Fruit fly (Drosophila melanogaster) whole organism, embryonic: Measurements from ENCODE around the gene Prosbeta6.

Experiments used
- ATbp ChIP-seq: fragments of 200-800 bp; sonication (Bioruptor generic); optimal IDR thresholded peaks from 2 replicates; lab custom pipeline; 2017; ENCODE audit warnings: missing biosample characterization, mild to moderate bottlenecking, missing genetic modification characterization, missing genetic modification reagents
- CG1024 ChIP-seq: fragments of 200-800 bp; sonication (Bioruptor generic); IDR thresholded peaks from 2 replicates; pipeline ENCODE4 v1.3.6; 2022; ENCODE audit warnings: missing biosample characterization, missing genetic modification characterization
- CG10431 ChIP-seq: fragments of 200-800 bp; sonication (Bioruptor generic); optimal IDR thresholded peaks from 3 replicates; lab custom pipeline; 2018; ENCODE audit warnings: missing biosample characterization, mild to moderate bottlenecking, missing genetic modification characterization
- CG10565 ChIP-seq: fragments of 200-800 bp; sonication (Bioruptor generic); optimal IDR thresholded peaks from 3 replicates; lab custom pipeline; 2016; ENCODE audit warnings: missing biosample characterization, mild to moderate bottlenecking, missing genetic modification characterization
- CG11560 ChIP-seq: fragments of 200-800 bp; sonication (Bioruptor generic); IDR thresholded peaks from 3 replicates; pipeline ENCODE4 v1.3.6; 2022; ENCODE audit warnings: missing biosample characterization, missing genetic modification characterization
- CG12769 ChIP-seq: fragments of 200-800 bp; sonication (Bioruptor generic); optimal IDR thresholded peaks from 2 replicates; lab custom pipeline; 2019; ENCODE audit warnings: missing biosample characterization, mild to moderate bottlenecking, missing genetic modification characterization, moderate library complexity
- CG15073 ChIP-seq: fragments of 200-800 bp; sonication (Bioruptor generic); optimal IDR thresholded peaks from 2 replicates; lab custom pipeline; 2016; ENCODE audit warnings: missing biosample characterization, missing genetic modification characterization
- CG17385 ChIP-seq: fragments of 200-800 bp; sonication (Bioruptor generic); optimal IDR thresholded peaks from 3 replicates; lab custom pipeline; 2018; ENCODE audit warnings: missing biosample characterization, mild to moderate bottlenecking, missing genetic modification characterization
- CG30431 ChIP-seq: fragments of 200-800 bp; sonication (Bioruptor generic); optimal IDR thresholded peaks from 2 replicates; lab custom pipeline; 2017; ENCODE audit warnings: missing biosample characterization, missing genetic modification characterization
- CG31224 ChIP-seq: fragments of 200-800 bp; sonication (Bioruptor generic); IDR thresholded peaks from 2 replicates; pipeline ENCODE4 v1.3.6; 2022; ENCODE audit warnings: missing biosample characterization, missing genetic modification characterization
- CG32532 ChIP-seq: fragments of 200-800 bp; sonication (Bioruptor generic); IDR thresholded peaks from 2 replicates; pipeline ENCODE4 v1.3.6; 2022; ENCODE audit warnings: missing biosample characterization, missing genetic modification characterization
- CG33557 ChIP-seq: fragments of 200-800 bp; sonication (Bioruptor generic); optimal IDR thresholded peaks from 2 replicates; lab custom pipeline; 2019; ENCODE audit warnings: missing biosample characterization, mild to moderate bottlenecking, missing genetic modification characterization, moderate library complexity
- CG6272 ChIP-seq: fragments of 200-800 bp; sonication (Bioruptor generic); IDR thresholded peaks from 2 replicates; pipeline ENCODE4 v1.3.6; 2022; ENCODE audit warnings: missing biosample characterization, missing genetic modification characterization
- CG6654 ChIP-seq: fragments of 200-800 bp; sonication (Bioruptor generic); optimal IDR thresholded peaks from 2 replicates; lab custom pipeline; 2017; ENCODE audit warnings: missing biosample characterization, mild to moderate bottlenecking, missing genetic modification characterization
- CG9817 ChIP-seq: fragments of 200-800 bp; sonication (Bioruptor generic); optimal IDR thresholded peaks from 2 replicates; lab custom pipeline; 2018; ENCODE audit warnings: missing biosample characterization, mild to moderate bottlenecking, missing genetic modification characterization, moderate library complexity
- CHES-1-like ChIP-seq: fragments of 200-800 bp; sonication (Bioruptor generic); optimal IDR thresholded peaks from 2 replicates; lab custom pipeline; 2016; ENCODE audit warnings: missing biosample characterization, missing genetic modification characterization
- Dref ChIP-seq: fragments of 200-800 bp; sonication (Bioruptor generic); IDR thresholded peaks from 2 replicates; pipeline ENCODE4 v1.3.6; 2022; ENCODE audit warnings: missing biosample characterization, missing genetic modification characterization
- Ets65A ChIP-seq: fragments of 200-800 bp; sonication (Bioruptor generic); peaks from one replicate; lab custom pipeline; 2016; ENCODE audit warnings: missing biosample characterization, missing genetic modification characterization
- Fer2 ChIP-seq: fragments of 200-800 bp; sonication (Bioruptor generic); optimal IDR thresholded peaks from 2 replicates; lab custom pipeline; 2018; ENCODE audit warnings: missing biosample characterization, mild to moderate bottlenecking, missing genetic modification characterization, moderate library complexity
- GATAe ChIP-seq: fragments of 200-800 bp; sonication (Bioruptor generic); conservative IDR thresholded peaks from 2 replicates; pipeline ENCODE4 v1.3.6; 2022; ENCODE audit warnings: missing biosample characterization, missing genetic modification characterization
- Hr3 ChIP-seq: fragments of 200-800 bp; sonication (Bioruptor generic); optimal IDR thresholded peaks from 3 replicates; lab custom pipeline; 2016; ENCODE audit warnings: missing biosample characterization, missing genetic modification characterization
- Jarid2 ChIP-seq: fragments of 200-800 bp; sonication (Bioruptor generic); optimal IDR thresholded peaks from 3 replicates; lab custom pipeline; 2017; ENCODE audit warnings: mild to moderate bottlenecking, missing biosample characterization, missing genetic modification reagents, missing genetic modification characterization
- MTF-1 ChIP-seq: fragments of 200-800 bp; sonication (Bioruptor generic); optimal IDR thresholded peaks from 2 replicates; lab custom pipeline; 2018; ENCODE audit warnings: missing biosample characterization, mild to moderate bottlenecking, missing genetic modification characterization, borderline replicate concordance
- NFAT ChIP-seq: fragments of 200-800 bp; sonication (Bioruptor generic); IDR thresholded peaks from 2 replicates; pipeline ENCODE4 v1.3.6; 2022; ENCODE audit warnings: missing biosample characterization, missing genetic modification characterization
- Nf-YB ChIP-seq: fragments of 200-800 bp; sonication (Bioruptor generic); optimal IDR thresholded peaks from 3 replicates; lab custom pipeline; 2019; ENCODE audit warnings: missing biosample characterization, mild to moderate bottlenecking, missing genetic modification characterization, moderate library complexity
- Ravus ChIP-seq: fragments of 200-800 bp; sonication (Bioruptor generic); IDR thresholded peaks from 2 replicates; pipeline ENCODE4 v1.3.6; 2022; ENCODE audit warnings: missing biosample characterization, missing genetic modification characterization
- Scr ChIP-seq: fragments of 200-800 bp; sonication (Bioruptor generic); IDR thresholded peaks from 2 replicates; pipeline ENCODE4 v1.3.6; 2022; ENCODE audit warnings: missing biosample characterization, missing genetic modification characterization; ENCODE audit not compliant: partially characterized antibody
- Side ChIP-seq: fragments of 200-800 bp; sonication (Bioruptor generic); optimal IDR thresholded peaks from 2 replicates; lab custom pipeline; 2016; ENCODE audit warnings: missing biosample characterization, missing genetic modification characterization
- Sry-β ChIP-seq: fragments of 200-800 bp; sonication (Bioruptor generic); optimal IDR thresholded peaks from 2 replicates; lab custom pipeline; 2018; ENCODE audit warnings: missing biosample characterization, mild to moderate bottlenecking, missing genetic modification characterization, moderate library complexity
- Taf1 ChIP-seq: fragments of 200-800 bp; sonication (Bioruptor generic); IDR thresholded peaks from 2 replicates; pipeline ENCODE4 v1.3.6; 2022; ENCODE audit warnings: missing biosample characterization, missing genetic modification characterization
- Trl ChIP-seq, 3 experiments: fragments of >200 bp in 2 of 3; fragments of 200-800 bp in 1 of 3; sonication (Bioruptor generic) in 1 of 3; optimal IDR thresholded peaks; 2 replicates in 1 of 3; 3 replicates in 2 of 3; lab custom pipeline; 2016 to 2017; ENCODE audit warnings: missing biosample characterization in 1 of 3, missing genetic modification characterization in 1 of 3
- ash1 ChIP-seq: fragments of 200-800 bp; sonication (Bioruptor generic); optimal IDR thresholded peaks from 2 replicates; lab custom pipeline; 2018; ENCODE audit warnings: missing biosample characterization, mild to moderate bottlenecking, missing genetic modification characterization
- chinmo ChIP-seq: fragments of 200-800 bp; sonication (Bioruptor generic); IDR thresholded peaks from 4 replicates; pipeline ENCODE4 v1.3.6; 2022; ENCODE audit warnings: missing biosample characterization, missing genetic modification characterization; ENCODE audit not compliant: partially characterized antibody
- crol ChIP-seq: fragments of 200-800 bp; sonication (Bioruptor generic); IDR thresholded peaks from 2 replicates; pipeline ENCODE4 v1.3.6; 2022; ENCODE audit warnings: missing biosample characterization, missing genetic modification characterization
- dimm ChIP-seq: fragments of 200-800 bp; sonication (Bioruptor generic); IDR thresholded peaks from 2 replicates; pipeline ENCODE4 v1.3.6; 2022; ENCODE audit warnings: missing biosample characterization, missing genetic modification characterization
- grau ChIP-seq: fragments of 200-800 bp; optimal IDR thresholded peaks from 3 replicates; lab custom pipeline; 2019; ENCODE audit warnings: missing biosample characterization, mild to moderate bottlenecking, missing genetic modification characterization, moderate library complexity
- grn ChIP-seq: fragments of 200-800 bp; sonication (Bioruptor generic); optimal IDR thresholded peaks from 3 replicates; lab custom pipeline; 2017; ENCODE audit warnings: missing biosample characterization, missing genetic modification characterization
- hbn ChIP-seq: fragments of 200-800 bp; sonication (Bioruptor generic); IDR thresholded peaks from 2 replicates; pipeline ENCODE4 v1.3.6; 2022; ENCODE audit warnings: missing biosample characterization, missing genetic modification characterization; ENCODE audit not compliant: partially characterized antibody
- mirr ChIP-seq: fragments of 200-800 bp; sonication (Bioruptor generic); optimal IDR thresholded peaks from 3 replicates; lab custom pipeline; 2018; ENCODE audit warnings: missing biosample characterization, mild to moderate bottlenecking, missing genetic modification characterization
- mld ChIP-seq: fragments of 200-800 bp; sonication (Bioruptor generic); IDR thresholded peaks from 3 replicates; pipeline ENCODE4 v1.3.6; 2022; ENCODE audit warnings: missing biosample characterization, missing genetic modification characterization; ENCODE audit not compliant: partially characterized antibody
- nau ChIP-seq: fragments of 200-800 bp; sonication (Bioruptor generic); optimal IDR thresholded peaks from 3 replicates; lab custom pipeline; 2017; ENCODE audit warnings: missing biosample characterization, mild to moderate bottlenecking, missing genetic modification characterization, missing genetic modification reagents
- pros ChIP-seq: fragments of 200-800 bp; sonication (Bioruptor generic); optimal IDR thresholded peaks from 3 replicates; lab custom pipeline; 2019; ENCODE audit warnings: missing biosample characterization, mild to moderate bottlenecking, missing genetic modification characterization, moderate library complexity
- schlank ChIP-seq: fragments of 200-800 bp; sonication (Bioruptor generic); optimal IDR thresholded peaks from 2 replicates; lab custom pipeline; 2018; ENCODE audit warnings: missing biosample characterization, mild to moderate bottlenecking, missing genetic modification characterization
- scrt ChIP-seq: fragments of 200-800 bp; sonication (Bioruptor generic); optimal IDR thresholded peaks from 2 replicates; lab custom pipeline; 2018; ENCODE audit warnings: missing biosample characterization, mild to moderate bottlenecking, missing genetic modification characterization, moderate library complexity
- twi ChIP-seq: fragments of 200-800 bp; optimal IDR thresholded peaks from 2 replicates; lab custom pipeline; 2019; ENCODE audit warnings: missing biosample characterization, mild to moderate bottlenecking, missing genetic modification characterization, moderate library complexity
- unc-4 ChIP-seq: fragments of 200-800 bp; sonication (Bioruptor generic); IDR thresholded peaks from 2 replicates; pipeline ENCODE4 v1.3.6; 2022; ENCODE audit warnings: missing biosample characterization, missing genetic modification characterization; ENCODE audit not compliant: partially characterized antibody
- vfl ChIP-seq: fragments of 200-800 bp; sonication (Bioruptor generic); optimal IDR thresholded peaks from 2 replicates; lab custom pipeline; 2016; ENCODE audit warnings: missing biosample characterization, missing genetic modification characterization
- vvl ChIP-seq: fragments of 200-800 bp; sonication (Bioruptor generic); IDR thresholded peaks from 2 replicates; pipeline ENCODE4 v1.3.6; 2022; ENCODE audit warnings: missing biosample characterization, missing genetic modification characterization
- zen ChIP-seq: fragments of 200-800 bp; sonication (Bioruptor generic); optimal IDR thresholded peaks from 3 replicates; lab custom pipeline; 2018; ENCODE audit warnings: missing biosample characterization, mild to moderate bottlenecking, missing genetic modification characterization, moderate library complexity
- zfh1 ChIP-seq: fragments of 200-800 bp; sonication (Bioruptor generic); IDR thresholded peaks from 3 replicates; pipeline ENCODE4 v1.3.6; 2022; ENCODE audit warnings: missing biosample characterization, missing genetic modification characterization
- zfh2 ChIP-seq: fragments of 200-800 bp; sonication (Bioruptor generic); optimal IDR thresholded peaks from 2 replicates; lab custom pipeline; 2016; ENCODE audit warnings: missing biosample characterization, missing genetic modification characterization

The Prosbeta6 gene

DNA sequence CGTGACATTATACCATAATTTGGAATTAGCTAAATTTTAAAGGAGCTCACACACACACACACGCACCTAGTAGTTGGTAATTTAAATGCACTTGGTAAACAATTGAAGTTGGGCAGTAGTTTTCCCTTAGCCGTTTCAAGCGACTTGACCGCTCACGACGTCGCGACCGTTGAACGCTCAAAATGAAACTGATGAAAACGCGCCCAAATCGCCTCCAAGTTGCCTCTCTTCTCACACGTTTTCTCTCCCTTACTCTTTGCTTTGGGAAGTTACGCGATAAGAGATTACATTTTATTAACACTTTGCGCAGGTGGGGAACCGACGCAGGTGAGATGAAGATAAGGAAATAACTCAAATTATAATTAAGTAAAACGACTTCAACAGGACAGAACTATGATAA, 38.0 kb downstream of the Prosbeta6 start (continued):
- TF ChIP-seq NFAT (GFP tag; lab: Robert Waterston, UW) (peak; percentile 54; the same call in 1 of the 2 replicates), CG32532 (GFP tag; lab: Robert Waterston, UW) (peak; percentile 32; the same call in 1 of the 2 replicates), zen (no peak), Scr (GFP tag; lab: Robert Waterston, UW) (no peak), unc-4 (peak; percentile 23; the same call in 1 of the 2 replicates), CHES-1-like (GFP tag; lab: Kevin White, UChicago) (peak; percentile 1), CG1024 (GFP tag; lab: Robert Waterston, UW) (no peak), CG31224 (no peak), chinmo (peak; percentile 72; the same call in 2 of the 4 replicates), vfl (GFP tag; lab: Kevin White, UChicago) (no peak), dimm (GFP tag; lab: Robert Waterston, UW) (no peak), Hr3 (GFP tag; lab: Kevin White, UChicago) (no peak), Ets65A (GFP tag; lab: Kevin White, UChicago) (no peak), nau (no peak), Ravus (GFP tag; lab: Robert Waterston, UW) (no peak), mld (no peak), Taf1 (GFP tag; lab: Robert Waterston, UW) (no peak), CG15073 (GFP tag; lab: Kevin White, UChicago) (no peak), twi (tag; lab: Kevin White, UChicago) (no peak), CG17385 (peak; percentile 35), schlank (tag; lab: Kevin White, UChicago) (no peak), CG6272 (GFP tag; lab: Robert Waterston, UW) (no peak), crol (GFP tag; lab: Robert Waterston, UW) (no peak), CG30431 (GFP tag; lab: Kevin White, UChicago) (no peak), CG9817 (tag; lab: Kevin White, UChicago) (no peak), Trl (optimal IDR thresholded peaks at IDR 0.05; lab: Kevin White, UChicago) (peak; percentile 60 to 81), Trl (GFP tag; optimal IDR thresholded peaks at IDR 0.05; lab: Kevin White, UChicago) (no peak), zfh2 (no peak), CG6654 (no peak), grn (GFP tag; lab: Kevin White, UChicago) (peak; percentile 92), grau (tag; lab: Kevin White, UChicago) (peak; percentile 11), vvl (GFP tag; lab: Robert Waterston, UW) (peak; percentile 49), MTF-1 (GFP tag; lab: Kevin White, UChicago) (no peak), CG11560 (tag; lab: Robert Waterston, UW) (no peak), GATAe (GFP tag; lab: Robert Waterston, UW) (no peak), scrt (no peak), Dref (GFP tag; lab: Robert Waterston, UW) (no peak), ash1 (GFP tag; lab: Kevin White, UChicago) (no peak), hbn (GFP tag; lab: Robert Waterston, UW) (no peak), ATbp (GFP tag; lab: Kevin White, UChicago) (no peak), Sry-β (no peak), CG33557 (GFP tag; lab: Kevin White, UChicago) (no peak), Jarid2 (GFP tag; lab: Kevin White, UChicago) (peak; percentile 93), CG12769 (tag; lab: Kevin White, UChicago) (peak; percentile 17), Fer2 (tag; lab: Kevin White, UChicago) (no peak), Nf-YB (GFP tag; lab: Kevin White, UChicago) (no peak), pros (peak; percentile 5), CG10431 (no peak), mirr (GFP tag; lab: Kevin White, UChicago) (peak; percentile 9), Side (GFP tag; lab: Kevin White, UChicago) (no peak), CG10565 (GFP tag; lab: Kevin White, UChicago) (no peak), zfh1 (no peak)
